Fruit fly (Drosophila melanogaster): ENCODE data around the gene mahe.

dm6 chrX:7970396-7970795 is 39.2 kb upstream of the mahe start:
- TF ChIP-seq CG10348 (GFP tag; IDR thresholded peaks at IDR 0.05) (no peak), CG14655 (GFP tag; optimal IDR thresholded peaks at IDR 0.05) (peak; percentile 89), Ets98B (GFP tag; IDR thresholded peaks at IDR 0.05) (peak; percentile 58), CG9948 (tag; optimal IDR thresholded peaks at IDR 0.05) (peak; percentile 86), EcR (GFP tag; optimal IDR thresholded peaks at IDR 0.05) (no peak), CG32121 (GFP tag; IDR thresholded peaks at IDR 0.05) (peak; percentile 64), gl (tag; optimal IDR thresholded peaks at IDR 0.05) (peak; percentile 68), Pif1B (GFP tag; optimal IDR thresholded peaks at IDR 0.05) (peak; percentile 75)
